Worm (Caenorhabditis elegans) whole organism, L1 larva: ENCODE results near the gene ufc-1.

ENCODE experiments used
- C34B4.2 ChIP-seq: sonication (generic microtip); optimal IDR thresholded peaks from 2 replicates; lab custom pipeline; 2017; ENCODE audit warnings: mild to moderate bottlenecking, missing genetic modification characterization, missing compliant biosample characterization
- ama-1 ChIP-seq: fragments of 150-350 bp; optimal IDR thresholded peaks from 2 replicates; lab custom pipeline; 2014
- dpl-1 ChIP-seq, 3 experiments: fragments of 150-350 bp in 2 of 3; sonication (generic microtip) in 1 of 3; optimal IDR thresholded peaks; 2 replicates each; lab custom pipeline; 2014 to 2017; ENCODE audit warnings: missing biosample characterization in 3 of 3, missing genetic modification characterization in 3 of 3, missing genetic modification reagents in 3 of 3
- fkh-10 ChIP-seq: sonication (generic microtip); optimal IDR thresholded peaks from 2 replicates; lab custom pipeline; 2017; ENCODE audit warnings: missing biosample characterization, missing genetic modification reagents, missing genetic modification characterization
- lin-13 ChIP-seq: fragments of 150-350 bp; optimal IDR thresholded peaks from 2 replicates; lab custom pipeline; 2014; ENCODE audit warnings: missing biosample characterization, missing genetic modification reagents, missing genetic modification characterization
- nhr-12 ChIP-seq: sonication (generic microtip); optimal IDR thresholded peaks from 2 replicates; lab custom pipeline; 2017; ENCODE audit warnings: missing biosample characterization, missing genetic modification characterization
- nhr-19 ChIP-seq: fragments of 200-800 bp; sonication (Bioruptor generic); conservative IDR thresholded peaks from 2 replicates; pipeline ENCODE4 v1.3.6; 2022; ENCODE audit warnings: missing genetic modification characterization, missing compliant biosample characterization
- snpc-4 ChIP-seq: fragments of 150-350 bp; optimal IDR thresholded peaks from 2 replicates; lab custom pipeline; 2014; ENCODE audit warnings: missing biosample characterization, missing genetic modification characterization
- sptf-1 ChIP-seq: fragments of 150-350 bp; optimal IDR thresholded peaks from 2 replicates; lab custom pipeline; 2014; ENCODE audit warnings: missing biosample characterization, missing genetic modification characterization

- TF ChIP-seq lin-13 (no peak), dpl-1 (GFP tag; optimal IDR thresholded peaks at IDR 0.05; lab: Kevin White, UChicago) (peak in 2 of 3 experiments; percentile 41 to 43), sptf-1 (tag; lab: Kevin White, UChicago) (no peak), snpc-4 (no peak), nhr-12 (no peak), fkh-10 (GFP tag; lab: Kevin White, UChicago) (no peak), nhr-19 (GFP tag; lab: Robert Waterston, UW) (no peak), ama-1 (lab: Kevin White, UChicago) (no peak), C34B4.2 (tag; lab: Kevin White, UChicago) (no peak)
Observed at ce11 chrIII:9331084-9331564, at the start of gene ufc-1.
